Worm (Caenorhabditis elegans) whole organism, L3 larva: ENCODE results near the gene Y60A3A.19.

ENCODE experiments used
- pqm-1 ChIP-seq: fragments of 150-350 bp; optimal IDR thresholded peaks from 2 replicates; lab custom pipeline; 2017; ENCODE audit warnings: missing biosample characterization, missing genetic modification characterization, inconsistent platforms
- unc-62 ChIP-seq: fragments of 150-350 bp; sonication (generic microtip); optimal IDR thresholded peaks from 4 replicates; lab custom pipeline; 2014; ENCODE audit warnings: missing biosample characterization, missing genetic modification reagents, missing genetic modification characterization

DNA sequence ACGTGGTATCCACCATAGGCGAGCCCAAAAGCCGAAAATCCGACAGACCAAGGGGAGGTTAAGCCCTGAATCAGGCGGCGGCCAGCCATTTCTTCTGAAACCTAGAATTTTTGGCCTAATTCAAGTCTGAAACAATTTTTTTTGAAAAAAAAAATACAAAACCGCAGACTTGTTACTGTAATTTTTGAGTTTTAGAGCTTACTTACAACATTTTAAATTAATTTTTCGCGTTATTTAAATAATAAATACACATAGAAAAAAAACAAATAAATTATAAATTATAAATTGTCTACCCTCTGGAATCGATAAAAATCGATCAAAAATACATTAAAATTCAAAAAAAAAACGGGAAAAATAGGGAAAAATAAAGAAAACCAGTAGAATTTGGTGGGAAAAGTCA, 30.2 kb downstream of the Y60A3A.19 start, which contains the start of gene dhs-24:
- TF ChIP-seq unc-62 = no peak
- no peak for TF ChIP-seq pqm-1 (tag; lab: Kevin White, UChicago)
